Worm (Caenorhabditis elegans) whole organism, L2 larva: ENCODE results near the gene tftc-5.

Experiments used
- ama-1 ChIP-seq: fragments of 150-350 bp; optimal IDR thresholded peaks from 2 replicates; lab custom pipeline; 2018; ENCODE audit warnings: inconsistent platforms
- blmp-1 ChIP-seq: sonication (generic microtip); optimal IDR thresholded peaks from 2 replicates; lab custom pipeline; 2017; ENCODE audit warnings: missing genetic modification characterization, mild to moderate bottlenecking, missing compliant biosample characterization, antibody characterized with exemption, moderate library complexity; ENCODE audit not compliant: insufficient read depth
- egl-27 ChIP-seq: sonication (generic microtip); optimal IDR thresholded peaks from 3 replicates; lab custom pipeline; 2017; ENCODE audit warnings: missing biosample characterization, missing genetic modification reagents, missing genetic modification characterization
- fos-1 ChIP-seq: fragments of 150-350 bp; optimal IDR thresholded peaks from 2 replicates; lab custom pipeline; 2014; ENCODE audit warnings: missing biosample characterization, missing genetic modification characterization
- nhr-12 ChIP-seq: fragments of 150-350 bp; optimal IDR thresholded peaks from 2 replicates; lab custom pipeline; 2014; ENCODE audit warnings: missing biosample characterization, missing genetic modification characterization
- sma-3 ChIP-seq: sonication (generic microtip); optimal IDR thresholded peaks from 2 replicates; lab custom pipeline; 2016; ENCODE audit warnings: missing genetic modification reagents, missing genetic modification characterization, missing compliant biosample characterization

ce11 chrIII:4019801-4020200, 2.2 kb upstream of the tftc-5 start, which contains the start of gene snpc-3.4:
- no peak for TF ChIP-seq blmp-1
- peak; percentile 61 for TF ChIP-seq sma-3
- TF ChIP-seq fos-1 (tag; lab: Kevin White, UChicago): peak; percentile 65
- TF ChIP-seq egl-27 (tag; lab: Kevin White, UChicago): no peak
- no peak for TF ChIP-seq ama-1
- TF ChIP-seq nhr-12 (tag; lab: Kevin White, UChicago): no peak
